Worm (Caenorhabditis elegans) whole organism, L1 larva: ENCODE results near the gene ZK550.2.

Source experiments
- C34B4.2 ChIP-seq: sonication (generic microtip); optimal IDR thresholded peaks from 2 replicates; lab custom pipeline; 2017; ENCODE audit warnings: mild to moderate bottlenecking, missing genetic modification characterization, missing compliant biosample characterization
- aly-2 ChIP-seq: fragments of 150-350 bp; optimal IDR thresholded peaks from 2 replicates; lab custom pipeline; 2014; ENCODE audit warnings: missing biosample characterization, missing genetic modification characterization
- ceh-88 ChIP-seq: fragments of 200-800 bp; sonication (Bioruptor generic); IDR thresholded peaks from 2 replicates; pipeline ENCODE4 v1.3.6; 2022; ENCODE audit warnings: missing genetic modification characterization, missing compliant biosample characterization
- elt-3 ChIP-seq, 6 experiments: fragments of 150-350 bp in 1 of 6; sonication (generic microtip); optimal IDR thresholded peaks; 2 replicates each; lab custom pipeline; 2017 to 2018; ENCODE audit warnings: missing biosample characterization in 6 of 6, missing genetic modification characterization in 6 of 6, inconsistent platforms in 1 of 6
- lin-39 ChIP-seq: fragments of 150-350 bp; optimal IDR thresholded peaks from 2 replicates; lab custom pipeline; 2014; ENCODE audit warnings: missing biosample characterization, missing genetic modification reagents, missing genetic modification characterization
- mep-1 ChIP-seq: fragments of 150-350 bp; optimal IDR thresholded peaks from 2 replicates; lab custom pipeline; 2014; ENCODE audit warnings: missing biosample characterization, missing genetic modification characterization
- nhr-11 ChIP-seq: fragments of 150-350 bp; optimal IDR thresholded peaks from 2 replicates; lab custom pipeline; 2014; ENCODE audit warnings: missing biosample characterization, missing genetic modification characterization
- nhr-19 ChIP-seq: fragments of 200-800 bp; sonication (Bioruptor generic); conservative IDR thresholded peaks from 2 replicates; pipeline ENCODE4 v1.3.6; 2022; ENCODE audit warnings: missing genetic modification characterization, missing compliant biosample characterization
- nhr-237 ChIP-seq: fragments of 150-350 bp; optimal IDR thresholded peaks from 2 replicates; lab custom pipeline; 2014; ENCODE audit warnings: missing biosample characterization, missing genetic modification characterization
- pag-3 ChIP-seq: sonication (generic microtip); optimal IDR thresholded peaks from 2 replicates; lab custom pipeline; 2017; ENCODE audit warnings: missing genetic modification characterization, mild to moderate bottlenecking, missing compliant biosample characterization, antibody characterized with exemption, borderline replicate concordance; ENCODE audit not compliant: insufficient read depth
- unc-62 ChIP-seq: fragments of 150-350 bp; optimal IDR thresholded peaks from 2 replicates; lab custom pipeline; 2014; ENCODE audit warnings: missing biosample characterization, missing genetic modification reagents, missing genetic modification characterization

- no peak for TF ChIP-seq lin-39
- no peak for TF ChIP-seq nhr-19 (GFP tag; lab: Robert Waterston, UW)
- no peak for TF ChIP-seq nhr-11 (tag; lab: Kevin White, UChicago)
- TF ChIP-seq C34B4.2 (tag; lab: Kevin White, UChicago) = no peak
- no peak for TF ChIP-seq elt-3 (tag; optimal IDR thresholded peaks at IDR 0.05; lab: Kevin White, UChicago)
- TF ChIP-seq pag-3 = no peak
- TF ChIP-seq mep-1 (tag; lab: Kevin White, UChicago) = no peak
- no peak for TF ChIP-seq unc-62
- TF ChIP-seq nhr-237 (tag; lab: Kevin White, UChicago) = no peak
- no peak for TF ChIP-seq aly-2
- TF ChIP-seq ceh-88 (GFP tag; lab: Robert Waterston, UW) = no peak
Measured at ce11 chrIV:17259310-17259709, 13.9 kb downstream of the ZK550.2 start, which contains the start of gene phyh-1.
